Fruit fly (Drosophila melanogaster) whole organism, prepupa: ENCODE data around the gene Drak.

Source experiments
- Blimp-1 ChIP-seq: fragments of 200-800 bp; sonication (Bioruptor generic); optimal IDR thresholded peaks from 3 replicates; lab custom pipeline; 2017; ENCODE audit warnings: missing biosample characterization, missing genetic modification characterization, mild to moderate bottlenecking, moderate library complexity, missing genetic modification reagents
- CG10631 ChIP-seq: fragments of 200-800 bp; sonication (Bioruptor generic); optimal IDR thresholded peaks from 2 replicates; lab custom pipeline; 2016; ENCODE audit warnings: missing biosample characterization, missing genetic modification characterization
- CG11294 ChIP-seq: fragments of 200-800 bp; sonication (Bioruptor generic); IDR thresholded peaks from 2 replicates; pipeline ENCODE4 v1.3.6; 2022; ENCODE audit warnings: missing biosample characterization, missing genetic modification characterization
- CG15336 ChIP-seq: fragments of 200-800 bp; sonication (Bioruptor generic); IDR thresholded peaks from 2 replicates; pipeline ENCODE4 v1.3.6; 2022; ENCODE audit warnings: missing biosample characterization, missing genetic modification characterization
- CG1621 ChIP-seq: fragments of 200-800 bp; sonication (Bioruptor generic); optimal IDR thresholded peaks from 3 replicates; lab custom pipeline; 2018; ENCODE audit warnings: missing biosample characterization, mild to moderate bottlenecking, missing genetic modification characterization
- CG16779 ChIP-seq: fragments of 200-800 bp; sonication (Bioruptor generic); optimal IDR thresholded peaks from 3 replicates; lab custom pipeline; 2017; ENCODE audit warnings: missing biosample characterization, mild to moderate bottlenecking, missing genetic modification characterization
- CG32006 ChIP-seq: fragments of 200-800 bp; sonication (Bioruptor generic); optimal IDR thresholded peaks from 3 replicates; lab custom pipeline; 2017; ENCODE audit warnings: missing biosample characterization, mild to moderate bottlenecking, missing genetic modification characterization
- CG34406 ChIP-seq: fragments of 200-800 bp; sonication (Bioruptor generic); optimal IDR thresholded peaks from 3 replicates; lab custom pipeline; 2016; ENCODE audit warnings: missing biosample characterization, missing genetic modification characterization
- CG3919 ChIP-seq: fragments of 200-800 bp; sonication (Bioruptor generic); optimal IDR thresholded peaks from 3 replicates; lab custom pipeline; 2016; ENCODE audit warnings: missing biosample characterization, missing genetic modification characterization
- CG7368 ChIP-seq: fragments of 200-800 bp; sonication (Bioruptor generic); optimal IDR thresholded peaks from 3 replicates; lab custom pipeline; 2016; ENCODE audit warnings: missing biosample characterization, missing genetic modification characterization
- CG8119 ChIP-seq: fragments of 200-800 bp; sonication (Bioruptor generic); IDR thresholded peaks from 3 replicates; pipeline ENCODE4 v1.3.6; 2022; ENCODE audit warnings: missing biosample characterization, missing genetic modification characterization
- CG9139 ChIP-seq: fragments of 200-800 bp; sonication (Bioruptor generic); optimal IDR thresholded peaks from 3 replicates; lab custom pipeline; 2017; ENCODE audit warnings: missing biosample characterization, mild to moderate bottlenecking, missing genetic modification characterization
- Eip75B ChIP-seq: fragments of 200-800 bp; sonication (Bioruptor generic); optimal IDR thresholded peaks from 3 replicates; lab custom pipeline; 2016; ENCODE audit warnings: missing biosample characterization, missing genetic modification characterization
- Eip78C ChIP-seq: fragments of 200-800 bp; sonication (Bioruptor generic); peaks from one replicate; lab custom pipeline; 2016; ENCODE audit warnings: missing biosample characterization, missing genetic modification characterization
- Eip93F ChIP-seq: fragments of 200-800 bp; sonication (Bioruptor generic); optimal IDR thresholded peaks from 2 replicates; lab custom pipeline; 2016; ENCODE audit warnings: missing biosample characterization, mild to moderate bottlenecking, missing genetic modification characterization
- Hr38 ChIP-seq: sonication (Bioruptor generic); optimal IDR thresholded peaks from 2 replicates; lab custom pipeline; 2016; ENCODE audit warnings: missing biosample characterization, missing genetic modification characterization
- Hr39 ChIP-seq: fragments of 200-800 bp; sonication (Bioruptor generic); optimal IDR thresholded peaks from 2 replicates; lab custom pipeline; 2016; ENCODE audit warnings: missing biosample characterization, missing genetic modification characterization
- Lpt ChIP-seq: fragments of 200-800 bp; sonication (Bioruptor generic); optimal IDR thresholded peaks from 3 replicates; lab custom pipeline; 2016; ENCODE audit warnings: missing biosample characterization, missing genetic modification characterization
- Met ChIP-seq: fragments of 200-800 bp; sonication (Bioruptor generic); optimal IDR thresholded peaks from 3 replicates; lab custom pipeline; 2016; ENCODE audit warnings: missing biosample characterization, missing genetic modification characterization
- Sox102F ChIP-seq: fragments of 200-800 bp; sonication (Bioruptor generic); optimal IDR thresholded peaks from 2 replicates; lab custom pipeline; 2016; ENCODE audit warnings: missing biosample characterization, mild to moderate bottlenecking, missing genetic modification characterization
- Sox14 ChIP-seq: fragments of 200-800 bp; sonication (Bioruptor generic); optimal IDR thresholded peaks from 3 replicates; lab custom pipeline; 2016; ENCODE audit warnings: missing biosample characterization, missing genetic modification characterization
- Sox15 ChIP-seq: fragments of 200-800 bp; sonication (Bioruptor generic); optimal IDR thresholded peaks from 3 replicates; lab custom pipeline; 2016; ENCODE audit warnings: missing biosample characterization, missing genetic modification characterization
- acj6 ChIP-seq: fragments of 200-800 bp; sonication (Bioruptor generic); optimal IDR thresholded peaks from 3 replicates; lab custom pipeline; 2016; ENCODE audit warnings: missing biosample characterization, missing genetic modification characterization
- dsx ChIP-seq: fragments of 200-800 bp; optimal IDR thresholded peaks from 3 replicates; lab custom pipeline; 2019; ENCODE audit warnings: missing biosample characterization, mild to moderate bottlenecking, missing genetic modification characterization, moderate library complexity; ENCODE audit not compliant: poor library complexity, severe bottlenecking
- fd59A ChIP-seq: fragments of 200-800 bp; sonication (Bioruptor generic); optimal IDR thresholded peaks from 2 replicates; lab custom pipeline; 2017; ENCODE audit warnings: missing biosample characterization, mild to moderate bottlenecking, missing genetic modification characterization, missing genetic modification reagents
- fkh ChIP-seq: fragments of 200-800 bp; sonication (Bioruptor generic); optimal IDR thresholded peaks from 3 replicates; lab custom pipeline; 2017; ENCODE audit warnings: missing biosample characterization, mild to moderate bottlenecking, missing genetic modification characterization, moderate library complexity
- lz ChIP-seq: fragments of 200-800 bp; sonication (Bioruptor generic); optimal IDR thresholded peaks from 3 replicates; lab custom pipeline; 2016; ENCODE audit warnings: missing biosample characterization, missing genetic modification characterization
- salr ChIP-seq, 2 experiments: fragments of 200-800 bp; sonication (Bioruptor generic); optimal IDR thresholded peaks; 3 replicates each; lab custom pipeline; 2016 to 2018; ENCODE audit warnings: missing biosample characterization in 2 of 2, missing genetic modification characterization in 2 of 2, mild to moderate bottlenecking in 1 of 2
- ss ChIP-seq, 2 experiments: fragments of 200-800 bp; sonication (Bioruptor generic); optimal IDR thresholded peaks; 2 replicates in 1 of 2; 3 replicates in 1 of 2; lab custom pipeline; 2017 to 2018; ENCODE audit warnings: mild to moderate bottlenecking in 2 of 2, missing biosample characterization in 2 of 2, missing genetic modification characterization in 2 of 2, moderate library complexity in 1 of 2
- topi ChIP-seq: fragments of 200-800 bp; sonication (Bioruptor generic); optimal IDR thresholded peaks from 3 replicates; lab custom pipeline; 2016; ENCODE audit warnings: missing biosample characterization, missing genetic modification characterization

The Drak gene

DNA sequence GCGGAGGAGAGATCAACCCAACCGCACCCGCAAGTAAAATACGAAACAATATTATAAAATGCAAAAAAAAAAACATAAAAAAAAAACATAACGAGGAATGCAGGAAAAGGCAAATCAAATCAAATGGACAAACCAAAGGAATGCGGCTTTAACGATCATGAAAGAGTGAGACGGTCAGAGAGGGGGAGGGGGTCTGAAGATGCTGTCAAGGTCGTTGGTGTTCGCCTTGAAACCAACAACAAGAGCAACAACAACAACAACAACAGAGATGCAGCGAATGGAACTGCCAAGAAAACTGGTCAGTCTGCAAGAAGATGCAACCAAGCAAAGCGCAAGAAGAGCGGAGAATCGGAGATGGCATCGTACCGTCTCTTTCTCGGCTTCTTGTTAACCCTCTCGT, 13.3 kb downstream of the Drak start (continued):
- TF ChIP-seq CG8119 (GFP tag; lab: Robert Waterston, UW) (no peak), Lpt (GFP tag; lab: Kevin White, UChicago) (no peak), dsx (peak; percentile 0), acj6 (GFP tag; lab: Kevin White, UChicago) (no peak), CG10631 (GFP tag; lab: Kevin White, UChicago) (no peak), CG16779 (tag; lab: Kevin White, UChicago) (no peak), CG15336 (no peak), Met (GFP tag; lab: Kevin White, UChicago) (no peak)

DNA sequence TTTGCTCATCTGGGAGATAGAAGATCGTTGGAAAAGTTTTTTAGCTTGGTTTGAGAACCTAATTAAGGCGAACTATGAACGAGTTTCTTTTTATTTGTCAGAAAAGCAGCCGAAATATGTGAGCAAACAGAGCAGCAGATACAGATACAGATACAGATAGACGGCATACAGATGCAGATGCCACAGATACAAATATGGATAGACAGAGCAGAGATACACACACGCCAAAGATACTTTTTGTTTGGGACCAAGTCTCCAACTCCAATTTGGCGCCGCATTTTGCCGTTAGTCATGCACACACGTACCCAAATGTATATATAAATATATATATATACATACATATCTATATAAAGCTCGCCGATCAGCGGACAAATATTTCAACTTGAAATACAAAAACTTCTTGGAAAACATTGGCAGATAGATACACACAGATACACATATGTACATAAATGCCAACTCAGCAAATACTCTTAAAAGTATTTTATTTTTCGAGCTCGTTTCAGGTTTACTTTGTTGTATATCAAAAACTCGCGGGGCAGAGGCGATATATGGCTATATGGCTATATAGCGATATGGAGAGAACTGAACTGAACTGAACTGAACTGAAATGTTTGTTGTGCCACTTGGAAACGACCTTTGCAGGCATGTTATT, 17.3 kb downstream of the Drak start:
- TF ChIP-seq fkh (GFP tag; lab: Kevin White, UChicago), result peak; percentile 43
- no peak for TF ChIP-seq Sox15 (GFP tag; lab: Kevin White, UChicago)
- TF ChIP-seq salr (GFP tag; optimal IDR thresholded peaks at IDR 0.05; lab: Kevin White, UChicago), result no peak
- TF ChIP-seq, all 60 proteins: peak for 1

DNA sequence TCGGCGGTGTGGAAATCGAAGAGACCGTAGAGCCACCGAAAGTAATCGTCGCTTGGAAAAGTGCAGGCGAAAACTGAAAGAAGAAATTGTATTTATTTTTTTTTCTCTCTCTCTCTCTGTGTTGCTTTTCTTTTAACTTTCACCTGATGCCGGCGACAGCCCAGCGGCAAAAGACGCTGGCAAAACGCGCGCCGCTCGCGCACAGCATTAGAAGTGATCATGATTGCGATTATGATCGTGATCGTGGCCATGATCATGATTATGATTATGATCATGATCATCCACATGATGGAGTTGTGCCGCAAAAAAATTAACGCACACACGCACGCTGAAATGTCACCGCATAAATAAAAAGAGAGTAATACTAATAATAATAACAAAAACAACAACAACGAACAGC, 18.4 kb downstream of the Drak start:
- TF ChIP-seq Lpt (GFP tag; lab: Kevin White, UChicago) (no peak), fkh (GFP tag; lab: Kevin White, UChicago) (no peak), Hr38 (no peak), CG1621 (tag; lab: Kevin White, UChicago) (no peak), acj6 (GFP tag; lab: Kevin White, UChicago) (no peak), CG32006 (GFP tag; lab: Kevin White, UChicago) (no peak), CG9139 (GFP tag; lab: Kevin White, UChicago) (no peak)

DNA sequence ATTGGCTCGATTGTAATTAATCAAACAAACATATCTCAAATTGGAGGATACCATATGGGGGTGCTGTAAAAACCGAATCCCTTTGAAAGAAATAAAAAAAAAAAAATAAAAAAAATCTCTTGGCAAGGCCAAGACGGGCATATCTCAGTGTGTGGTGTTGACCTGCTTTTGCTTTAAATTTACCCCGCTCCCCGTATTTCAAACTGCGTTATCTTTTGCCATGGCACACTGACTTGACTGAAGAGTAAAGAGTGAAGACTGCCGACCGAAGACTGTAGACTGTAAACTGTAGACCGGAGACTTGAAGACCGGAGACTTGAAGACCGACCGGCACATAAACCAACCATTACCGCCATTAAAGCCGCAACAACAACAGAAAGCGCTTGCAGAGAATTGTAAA, 19.0 kb downstream of the Drak start:
- TF ChIP-seq fd59A (GFP tag; lab: Kevin White, UChicago) (no peak), Eip78C (peak; percentile 59)
- TF ChIP-seq, all 60 proteins: peak for 1

DNA sequence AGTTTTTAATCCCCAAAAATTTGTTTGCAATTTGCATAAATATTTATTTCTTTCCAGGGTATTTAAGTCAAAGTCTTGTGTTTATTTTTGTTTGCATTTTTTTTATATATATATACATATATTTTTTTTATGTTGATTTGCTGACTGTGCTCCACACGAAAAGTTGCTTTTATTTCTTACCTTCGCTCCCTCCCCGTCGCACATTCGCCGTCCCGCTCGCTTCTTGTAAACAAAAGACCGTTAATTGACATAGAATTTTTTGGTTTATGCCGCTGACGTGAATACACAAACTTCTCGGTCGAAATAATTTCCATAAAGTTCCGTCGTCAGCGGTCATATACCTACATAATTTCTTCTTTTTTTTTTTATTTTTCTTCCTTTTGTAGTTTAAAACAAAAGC, 19.9 kb downstream of the Drak start:
- no peak for TF ChIP-seq Eip75B
- no peak for TF ChIP-seq CG1621 (tag; lab: Kevin White, UChicago)
- no peak for TF ChIP-seq Blimp-1 (GFP tag; lab: Kevin White, UChicago)
- TF ChIP-seq fkh (GFP tag; lab: Kevin White, UChicago), result peak; percentile 56
- no peak for TF ChIP-seq Eip93F (GFP tag; lab: Kevin White, UChicago)
- TF ChIP-seq CG34406 (GFP tag; lab: Kevin White, UChicago), result no peak
- no peak for TF ChIP-seq CG8119 (GFP tag; lab: Robert Waterston, UW)
- no peak for TF ChIP-seq CG16779 (tag; lab: Kevin White, UChicago)
- TF ChIP-seq Hr39 (GFP tag; lab: Kevin White, UChicago), result no peak

DNA sequence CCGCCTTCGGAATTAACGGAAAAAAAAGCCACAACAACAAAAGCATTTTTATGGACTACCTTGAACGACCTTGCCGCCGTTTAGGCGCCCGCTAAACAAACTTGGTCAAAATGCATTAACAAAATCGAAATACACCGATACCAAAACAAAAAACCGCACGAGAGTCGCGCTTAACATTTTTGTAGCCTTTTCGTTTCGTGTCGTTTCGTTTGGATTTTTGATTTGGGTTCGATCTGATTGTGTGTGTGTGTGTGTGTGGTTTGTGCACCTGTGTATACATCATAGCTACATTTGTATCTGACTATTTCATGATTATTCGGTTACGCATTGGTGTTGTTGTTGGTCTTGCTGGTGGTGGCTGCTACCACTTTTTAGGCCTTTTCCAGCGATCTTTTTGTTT, 22.6 kb downstream of the Drak start:
- TF ChIP-seq CG11294 (GFP tag; lab: Robert Waterston, UW) (no peak), CG7368 (GFP tag; lab: Kevin White, UChicago) (no peak), Eip93F (GFP tag; lab: Kevin White, UChicago) (no peak), acj6 (GFP tag; lab: Kevin White, UChicago) (no peak), CG3919 (GFP tag; lab: Kevin White, UChicago) (no peak), Sox15 (GFP tag; lab: Kevin White, UChicago) (no peak), Sox14 (no peak), CG15336 (no peak)

DNA sequence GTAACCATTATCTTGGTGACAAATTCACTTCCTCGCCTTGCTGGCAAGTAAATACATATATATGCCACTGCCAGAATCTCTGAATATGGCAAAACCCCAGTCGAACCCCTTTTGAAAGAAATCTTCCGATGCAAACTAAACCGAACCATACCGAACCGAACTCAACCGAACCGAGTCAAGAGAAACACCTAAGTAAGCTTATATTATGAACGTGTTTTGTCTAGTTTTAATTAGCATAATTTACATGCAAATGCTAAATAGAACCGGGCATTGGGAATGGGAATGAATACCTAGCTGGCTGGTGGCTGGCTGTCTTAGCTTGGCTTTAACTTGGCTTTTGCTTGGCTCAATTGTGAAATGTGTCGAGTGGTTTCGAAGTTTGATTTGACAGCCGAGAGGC, 24.4 kb downstream of the Drak start:
- TF ChIP-seq ss (GFP tag; optimal IDR thresholded peaks at IDR 0.05; lab: Kevin White, UChicago) (no peak), Met (GFP tag; lab: Kevin White, UChicago) (no peak), Hr38 (no peak), Sox102F (GFP tag; lab: Kevin White, UChicago) (no peak), acj6 (GFP tag; lab: Kevin White, UChicago) (no peak), lz (no peak), Sox15 (GFP tag; lab: Kevin White, UChicago) (no peak), topi (GFP tag; lab: Kevin White, UChicago) (no peak)
